Worm (Caenorhabditis elegans): ENCODE data around the gene T10G3.1.
"Not testable (repeated sequence)": the region's sequence is repeated elsewhere in the genome, so short reads cannot be mapped to it uniquely, and the experiment has no call there.

DNA sequence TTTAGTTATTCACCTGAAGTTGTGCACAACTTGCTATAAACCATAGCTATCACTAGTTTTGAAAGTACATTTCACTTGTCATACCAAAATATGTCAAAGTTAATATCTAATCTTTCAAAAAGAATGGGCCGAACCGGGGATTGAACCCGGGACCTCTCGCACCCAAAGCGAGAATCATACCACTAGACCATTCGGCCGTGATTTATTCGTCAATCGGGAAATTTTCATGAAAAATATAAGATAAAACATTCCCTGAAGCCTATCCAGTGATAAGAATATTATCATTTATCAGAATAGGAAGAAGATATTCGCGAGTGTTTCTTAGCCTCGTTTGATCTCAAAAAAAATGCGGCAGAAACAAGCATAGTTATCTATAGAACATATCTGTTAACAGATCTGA lies 33.6 kb upstream of the T10G3.1 start:
- TF ChIP-seq aptf-3 (GFP tag; IDR thresholded peaks at IDR 0.05); F49E8.2 (tag; optimal IDR thresholded peaks at IDR 0.05; ENCODE audit: insufficient read depth); unc-62 (GFP tag; optimal IDR thresholded peaks at IDR 0.05); dpff-1 (tag; optimal IDR thresholded peaks at IDR 0.05); attf-6 (GFP tag; IDR thresholded peaks at IDR 0.05); F10E7.11 (tag; optimal IDR thresholded peaks at IDR 0.05); hmg-1.2 (GFP tag; IDR thresholded peaks at IDR 0.05); dpl-1 (GFP tag; optimal IDR thresholded peaks at IDR 0.05); ztf-18 (tag; optimal IDR thresholded peaks at IDR 0.05); ets-4 (GFP tag; optimal IDR thresholded peaks at IDR 0.05): not testable (repeated sequence)

Data from whole organism, young adult.